Fruit fly (Drosophila melanogaster) Kc167 (cell line): ENCODE data around the gene CG13601.

Experiments
- Myc ChIP-seq: fragments of >200 bp; optimal IDR thresholded peaks from 2 replicates; lab custom pipeline; 2017; ENCODE audit warnings: missing external identifiers
- Sin3A ChIP-seq: fragments of >200 bp; optimal IDR thresholded peaks from 2 replicates; lab custom pipeline; 2018; ENCODE audit warnings: missing external identifiers
- h ChIP-seq: fragments of >200 bp; optimal IDR thresholded peaks from 3 replicates; lab custom pipeline; 2018; ENCODE audit warnings: missing external identifiers
- psq ChIP-seq: fragments of >200 bp; optimal IDR thresholded peaks from 2 replicates; lab custom pipeline; 2017; ENCODE audit warnings: missing external identifiers

- TF ChIP-seq Myc (lab: Kevin White, UChicago) (no peak), psq (lab: Kevin White, UChicago) (no peak), Sin3A (lab: Kevin White, UChicago) (no peak), h (no peak)
Observed at dm6 chr3R:23964913-23965718, 37.7 kb upstream of the CG13601 start.
